Fruit fly (Drosophila melanogaster) whole organism, pupa: ENCODE measurements around the gene Rab27.

Source experiments
- CG15710 ChIP-seq: fragments of 200-800 bp; sonication (Bioruptor generic); optimal IDR thresholded peaks from 2 replicates; lab custom pipeline; 2018; ENCODE audit warnings: missing biosample characterization, mild to moderate bottlenecking, missing genetic modification characterization, moderate library complexity
- CG32121 ChIP-seq: fragments of 200-800 bp; sonication (Bioruptor generic); IDR thresholded peaks from 2 replicates; pipeline ENCODE4 v1.3.6; 2022; ENCODE audit warnings: missing biosample characterization, missing genetic modification characterization
- D1 ChIP-seq: fragments of 200-800 bp; sonication (Bioruptor generic); optimal IDR thresholded peaks from 2 replicates; lab custom pipeline; 2018; ENCODE audit warnings: missing biosample characterization, mild to moderate bottlenecking, missing genetic modification characterization, moderate library complexity
- EcR ChIP-seq: fragments of 200-800 bp; sonication (Bioruptor generic); optimal IDR thresholded peaks from 3 replicates; lab custom pipeline; 2019; ENCODE audit warnings: missing biosample characterization, missing genetic modification characterization, mild to moderate bottlenecking, moderate library complexity, missing genetic modification reagents
- Snoo ChIP-seq: fragments of 200-800 bp; sonication (Bioruptor generic); optimal IDR thresholded peaks from 3 replicates; lab custom pipeline; 2017; ENCODE audit warnings: missing biosample characterization, mild to moderate bottlenecking, missing genetic modification characterization, inconsistent platforms
- fd96Ca ChIP-seq: fragments of 200-800 bp; sonication (Bioruptor generic); IDR thresholded peaks from 3 replicates; pipeline ENCODE4 v1.3.6; 2022; ENCODE audit warnings: missing biosample characterization, missing genetic modification characterization
- rn ChIP-seq: fragments of 200-800 bp; sonication (Bioruptor generic); IDR thresholded peaks from 2 replicates; pipeline ENCODE4 v1.3.6; 2022; ENCODE audit warnings: missing biosample characterization, missing genetic modification characterization

DNA sequence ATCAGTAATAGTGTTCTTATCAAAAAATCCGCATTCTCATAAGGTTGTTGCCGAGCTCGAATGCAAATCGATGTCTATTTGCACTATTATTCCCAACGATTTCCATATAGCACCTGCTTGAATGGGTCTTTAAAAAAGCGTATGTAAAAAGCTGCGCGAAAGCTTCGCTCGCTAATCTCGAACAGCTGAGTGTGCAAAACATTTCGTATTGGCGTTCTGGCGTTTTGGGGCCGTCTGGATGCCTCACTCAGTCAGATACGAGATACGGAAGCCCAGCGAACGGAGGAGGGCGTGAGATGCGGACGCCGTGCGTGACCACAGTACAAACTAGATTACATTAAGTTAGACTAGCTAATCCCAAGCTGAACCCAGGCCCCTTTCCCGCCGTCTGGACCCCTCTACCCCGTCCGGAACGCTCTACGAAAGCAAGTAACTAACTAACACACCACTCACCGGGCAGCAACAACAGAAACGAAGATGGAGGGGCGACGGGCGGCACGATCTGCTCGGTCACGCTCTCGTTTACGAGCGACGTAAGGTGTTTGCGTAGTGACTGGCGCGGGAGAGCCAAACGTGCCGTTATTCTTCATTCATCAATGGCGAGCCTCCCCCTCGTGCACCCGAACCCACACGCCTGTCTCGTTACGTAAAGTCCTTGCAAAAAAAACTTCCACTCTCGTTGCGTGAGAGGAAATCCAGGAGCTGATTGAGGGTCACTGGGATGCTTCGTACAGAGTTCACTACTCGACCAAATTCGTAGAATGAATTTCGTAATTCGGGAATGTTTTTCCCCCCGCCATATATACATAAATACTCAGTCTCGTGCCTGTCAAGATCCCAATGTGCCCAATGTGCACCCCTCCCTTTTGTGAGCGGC lies 10.0 kb downstream of the Rab27 start:
- TF ChIP-seq EcR (GFP tag; lab: Kevin White, UChicago): no peak
- TF ChIP-seq Snoo (tag; lab: Kevin White, UChicago): no peak
- TF ChIP-seq rn (GFP tag; lab: Robert Waterston, UW): no peak
- TF ChIP-seq CG32121 (GFP tag; lab: Robert Waterston, UW): no peak
- TF ChIP-seq CG15710 (tag; lab: Kevin White, UChicago): no peak
- TF ChIP-seq D1: no peak
- TF ChIP-seq fd96Ca: no peak
